Worm (Caenorhabditis elegans): ENCODE measurements around the gene C07C7.1.

- TF ChIP-seq F39B2.1 (GFP tag; IDR thresholded peaks at IDR 0.05) (no peak), rec-8 (tag; optimal IDR thresholded peaks at IDR 0.05) (no peak), bed-2 (GFP tag; IDR thresholded peaks at IDR 0.05) (no peak), F49E8.2 (tag; optimal IDR thresholded peaks at IDR 0.05; ENCODE audit: insufficient read depth) (no peak), snpc-4 (GFP tag; optimal IDR thresholded peaks at IDR 0.05) (no peak), snpc-4 (tag; optimal IDR thresholded peaks at IDR 0.05) (no peak), dox-1 (GFP tag; IDR thresholded peaks at IDR 0.05) (no peak), K12H6.12 (tag; optimal IDR thresholded peaks at IDR 0.05) (no peak)
Observed at ce11 chrIV:9199939-9200202, 15.2 kb downstream of the C07C7.1 start, which contains the start of gene wnk-1.
